Fruit fly (Drosophila melanogaster) whole organism, embryonic: ENCODE measurements around the gene Urm1.

ENCODE experiments used
- Asciz ChIP-seq: fragments of 200-800 bp; sonication (Bioruptor generic); optimal IDR thresholded peaks from 2 replicates; lab custom pipeline; 2017; ENCODE audit warnings: missing biosample characterization, mild to moderate bottlenecking, missing genetic modification characterization, missing genetic modification reagents
- Awh ChIP-seq: fragments of 200-800 bp; sonication (Bioruptor generic); IDR thresholded peaks from 2 replicates; pipeline ENCODE4, ENCODE4 v1.3.6; 2022; ENCODE audit warnings: missing biosample characterization, missing genetic modification characterization
- BEAF-32 ChIP-seq: fragments of 200-800 bp; sonication (Bioruptor generic); optimal IDR thresholded peaks from 3 replicates; lab custom pipeline; 2017; ENCODE audit warnings: missing biosample characterization, missing genetic modification characterization, mild to moderate bottlenecking, moderate library complexity, missing genetic modification reagents
- CG11398 ChIP-seq: fragments of 200-800 bp; sonication (Bioruptor generic); optimal IDR thresholded peaks from 2 replicates; lab custom pipeline; 2016; ENCODE audit warnings: missing biosample characterization, missing genetic modification characterization
- CG11504 ChIP-seq: fragments of 200-800 bp; sonication (Bioruptor generic); optimal IDR thresholded peaks from 3 replicates; lab custom pipeline; 2019; ENCODE audit warnings: missing biosample characterization, mild to moderate bottlenecking, missing genetic modification characterization, moderate library complexity
- CG11723 ChIP-seq: fragments of 200-800 bp; sonication (Bioruptor generic); optimal IDR thresholded peaks from 2 replicates; lab custom pipeline; 2017; ENCODE audit warnings: missing biosample characterization, mild to moderate bottlenecking, missing genetic modification characterization
- CG13287 ChIP-seq: fragments of 200-800 bp; sonication (Bioruptor generic); IDR thresholded peaks from 2 replicates; pipeline ENCODE4 v1.3.6; 2022; ENCODE audit warnings: missing biosample characterization, missing genetic modification characterization; ENCODE audit not compliant: partially characterized antibody
- CG13296 ChIP-seq: fragments of 200-800 bp; sonication (Bioruptor generic); optimal IDR thresholded peaks from 3 replicates; lab custom pipeline; 2018; ENCODE audit warnings: missing biosample characterization, mild to moderate bottlenecking, missing genetic modification characterization
- CG13424 ChIP-seq: fragments of 200-800 bp; sonication (Bioruptor generic); optimal IDR thresholded peaks from 2 replicates; lab custom pipeline; 2019; ENCODE audit warnings: missing biosample characterization, mild to moderate bottlenecking, missing genetic modification characterization, moderate library complexity
- CG16779 ChIP-seq: fragments of 200-800 bp; sonication (Bioruptor generic); IDR thresholded peaks from 2 replicates; pipeline ENCODE4 v1.3.6; 2022; ENCODE audit warnings: missing biosample characterization, missing genetic modification characterization
- CG17829 ChIP-seq: fragments of 200-800 bp; optimal IDR thresholded peaks from 2 replicates; lab custom pipeline; 2019; ENCODE audit warnings: missing biosample characterization, mild to moderate bottlenecking, missing genetic modification characterization, moderate library complexity
- CG2116 ChIP-seq: fragments of 200-800 bp; sonication (Bioruptor generic); optimal IDR thresholded peaks from 3 replicates; lab custom pipeline; 2018; ENCODE audit warnings: missing biosample characterization, mild to moderate bottlenecking, missing genetic modification characterization
- CG2199 ChIP-seq: fragments of 200-800 bp; sonication (Bioruptor generic); IDR thresholded peaks from 3 replicates; pipeline ENCODE4 v1.3.6; 2022; ENCODE audit warnings: missing biosample characterization, missing genetic modification characterization
- CG32767 ChIP-seq: fragments of 200-800 bp; sonication (Bioruptor generic); IDR thresholded peaks from 2 replicates; pipeline ENCODE4 v1.3.6; 2022; ENCODE audit warnings: missing biosample characterization, missing genetic modification characterization
- CG3995 ChIP-seq: fragments of 200-800 bp; sonication (Bioruptor generic); optimal IDR thresholded peaks from 3 replicates; lab custom pipeline; 2016; ENCODE audit warnings: missing biosample characterization, missing genetic modification characterization
- CG4328 ChIP-seq: fragments of 200-800 bp; sonication (Bioruptor generic); optimal IDR thresholded peaks from 3 replicates; lab custom pipeline; 2017; ENCODE audit warnings: missing biosample characterization, missing genetic modification reagents, missing genetic modification characterization
- CG5180 ChIP-seq: fragments of 200-800 bp; sonication (Bioruptor generic); optimal IDR thresholded peaks from 3 replicates; lab custom pipeline; 2017; ENCODE audit warnings: missing biosample characterization, missing genetic modification characterization, mild to moderate bottlenecking, moderate library complexity, missing genetic modification reagents
- CG7357 ChIP-seq: fragments of 200-800 bp; sonication (Bioruptor generic); IDR thresholded peaks from 3 replicates; pipeline ENCODE4 v1.3.6; 2022; ENCODE audit warnings: missing biosample characterization, missing genetic modification characterization
- CG7963 ChIP-seq: fragments of 200-800 bp; sonication (Bioruptor generic); IDR thresholded peaks from 3 replicates; pipeline ENCODE4 v1.3.6; 2022; ENCODE audit warnings: missing biosample characterization, missing genetic modification characterization; ENCODE audit not compliant: partially characterized antibody
- CG8388 ChIP-seq: fragments of 200-800 bp; sonication (Bioruptor generic); optimal IDR thresholded peaks from 2 replicates; lab custom pipeline; 2019; ENCODE audit warnings: missing biosample characterization, mild to moderate bottlenecking, missing genetic modification characterization, moderate library complexity
- CG8478 ChIP-seq: fragments of >200 bp; optimal IDR thresholded peaks from 2 replicates; lab custom pipeline; 2018
- CG9727 ChIP-seq: fragments of 200-800 bp; sonication (Bioruptor generic); optimal IDR thresholded peaks from 3 replicates; lab custom pipeline; 2017; ENCODE audit warnings: missing biosample characterization, mild to moderate bottlenecking, missing genetic modification characterization
- CG9797 ChIP-seq: fragments of 200-800 bp; sonication (Bioruptor generic); optimal IDR thresholded peaks from 3 replicates; lab custom pipeline; 2018; ENCODE audit warnings: missing biosample characterization, mild to moderate bottlenecking, missing genetic modification characterization
- E2f2 ChIP-seq: fragments of 200-800 bp; sonication (Bioruptor generic); IDR thresholded peaks from 2 replicates; pipeline ENCODE4 v1.3.6; 2022; ENCODE audit warnings: missing biosample characterization, missing genetic modification characterization
- Eip74EF ChIP-seq, 2 experiments: fragments of 200-800 bp in 1 of 2; fragments of >200 bp in 1 of 2; sonication (Bioruptor generic) in 1 of 2; optimal IDR thresholded peaks; 2 replicates each; lab custom pipeline; 2017 to 2019; ENCODE audit warnings: missing biosample characterization in 2 of 2, missing genetic modification characterization in 2 of 2, mild to moderate bottlenecking in 1 of 2, moderate library complexity in 1 of 2
- Elba2 ChIP-seq: fragments of 200-800 bp; sonication (Bioruptor generic); optimal IDR thresholded peaks from 3 replicates; lab custom pipeline; 2016; ENCODE audit warnings: missing biosample characterization, missing genetic modification characterization
- Ets97D ChIP-seq: fragments of 200-800 bp; sonication (Bioruptor generic); optimal IDR thresholded peaks from 3 replicates; lab custom pipeline; 2016; ENCODE audit warnings: missing biosample characterization, missing genetic modification characterization
- Med ChIP-seq: fragments of 200-800 bp; sonication (Bioruptor generic); peaks from one replicate; lab custom pipeline; 2016; ENCODE audit warnings: missing biosample characterization, missing genetic modification characterization, mild to moderate bottlenecking, inconsistent platforms, moderate library complexity
- Mrtf ChIP-seq: fragments of 200-800 bp; sonication (Bioruptor generic); IDR thresholded peaks from 3 replicates; pipeline ENCODE4 v1.3.6; 2022; ENCODE audit warnings: missing biosample characterization, missing genetic modification characterization
- Myb ChIP-seq: fragments of 200-800 bp; sonication (Bioruptor generic); optimal IDR thresholded peaks from 2 replicates; lab custom pipeline; 2016; ENCODE audit warnings: missing biosample characterization, missing genetic modification characterization
- Usf ChIP-seq: fragments of 200-800 bp; sonication (Bioruptor generic); optimal IDR thresholded peaks from 2 replicates; lab custom pipeline; 2017; ENCODE audit warnings: missing genotype, missing biosample characterization, missing genetic modification characterization
- ase ChIP-seq: fragments of 200-800 bp; sonication (Bioruptor generic); IDR thresholded peaks from 3 replicates; pipeline ENCODE4 v1.3.6; 2022; ENCODE audit warnings: missing biosample characterization, missing genetic modification characterization
- crol ChIP-seq: fragments of 200-800 bp; sonication (Bioruptor generic); IDR thresholded peaks from 2 replicates; pipeline ENCODE4 v1.3.6; 2022; ENCODE audit warnings: missing biosample characterization, missing genetic modification characterization
- ftz-f1 ChIP-seq: fragments of 200-800 bp; sonication (Bioruptor generic); optimal IDR thresholded peaks from 2 replicates; lab custom pipeline; 2016; ENCODE audit warnings: missing biosample characterization, missing genetic modification characterization
- gsb-n ChIP-seq: fragments of 200-800 bp; sonication (Bioruptor generic); optimal IDR thresholded peaks from 3 replicates; lab custom pipeline; 2018; ENCODE audit warnings: missing biosample characterization, mild to moderate bottlenecking, missing genetic modification characterization
- hkb ChIP-seq, 2 experiments: fragments of 200-800 bp in 1 of 2; fragments of >200 bp in 1 of 2; sonication (Bioruptor generic) in 1 of 2; IDR thresholded peaks in 1 of 2; optimal IDR thresholded peaks in 1 of 2; 2 replicates each; pipeline versions ENCODE4 v1.3.6 to Lab custom; 2017 to 2022; ENCODE audit warnings: missing biosample characterization in 1 of 2, missing genetic modification characterization in 1 of 2
- hth ChIP-seq: fragments of >200 bp; optimal IDR thresholded peaks from 2 replicates; lab custom pipeline; 2017; ENCODE audit warnings: inconsistent platforms
- inv ChIP-seq: fragments of 200-800 bp; sonication (Bioruptor generic); IDR thresholded peaks from 2 replicates; pipeline ENCODE4 v1.3.6; 2022; ENCODE audit warnings: missing biosample characterization, missing genetic modification characterization; ENCODE audit not compliant: partially characterized antibody
- lab ChIP-seq: fragments of 200-800 bp; sonication (Bioruptor generic); optimal IDR thresholded peaks from 3 replicates; lab custom pipeline; 2017; ENCODE audit warnings: missing biosample characterization, missing genetic modification characterization, mild to moderate bottlenecking, moderate library complexity, missing genetic modification reagents
- slbo ChIP-seq: fragments of 200-800 bp; sonication (Bioruptor generic); IDR thresholded peaks from 2 replicates; pipeline ENCODE4 v1.3.6; 2022; ENCODE audit warnings: missing biosample characterization, missing genetic modification characterization
- slp2 ChIP-seq: fragments of 200-800 bp; sonication (Bioruptor generic); optimal IDR thresholded peaks from 2 replicates; lab custom pipeline; 2016; ENCODE audit warnings: missing biosample characterization, missing genetic modification characterization
- sna ChIP-seq: fragments of 200-800 bp; sonication (Bioruptor generic); IDR thresholded peaks from 2 replicates; pipeline ENCODE4 v1.3.6; 2022; ENCODE audit warnings: missing biosample characterization, missing genetic modification characterization; ENCODE audit not compliant: partially characterized antibody
- tap ChIP-seq: fragments of 200-800 bp; optimal IDR thresholded peaks from 3 replicates; lab custom pipeline; 2019; ENCODE audit warnings: missing biosample characterization, mild to moderate bottlenecking, missing genetic modification characterization, moderate library complexity
- vfl ChIP-seq: fragments of 200-800 bp; sonication (Bioruptor generic); optimal IDR thresholded peaks from 2 replicates; lab custom pipeline; 2016; ENCODE audit warnings: missing biosample characterization, missing genetic modification characterization
- z ChIP-seq: fragments of 200-800 bp; sonication (Bioruptor generic); IDR thresholded peaks from 3 replicates; pipeline ENCODE4 v1.3.6; 2022; ENCODE audit warnings: missing biosample characterization, missing genetic modification characterization

Gene Urm1

dm6 chr3L:7654048-7654961 is 14.1 kb upstream of the Urm1 start, which contains the start of gene CG7492 (continued):
- TF ChIP-seq CG8388 (GFP tag; lab: Kevin White, UChicago) (no peak), CG11723 (GFP tag; lab: Kevin White, UChicago) (no peak), CG9727 (GFP tag; lab: Kevin White, UChicago) (no peak), CG17829 (tag; lab: Kevin White, UChicago) (no peak), CG7357 (GFP tag; lab: Robert Waterston, UW) (no peak), inv (GFP tag; lab: Robert Waterston, UW) (no peak), CG13296 (no peak), vfl (GFP tag; lab: Kevin White, UChicago) (no peak), hkb (optimal IDR thresholded peaks at IDR 0.05; lab: Kevin White, UChicago) (peak; percentile 32), hkb (GFP tag; IDR thresholded peaks at IDR 0.05; lab: Robert Waterston, UW) (no peak), Ets97D (GFP tag; lab: Kevin White, UChicago) (peak; percentile 22), Eip74EF (GFP tag; optimal IDR thresholded peaks at IDR 0.05; lab: Kevin White, UChicago) (no peak), hth (lab: Kevin White, UChicago) (no peak), ase (no peak), CG7963 (GFP tag; lab: Robert Waterston, UW) (no peak), CG3995 (GFP tag; lab: Kevin White, UChicago) (no peak), CG4328 (GFP tag; lab: Kevin White, UChicago) (no peak), Myb (GFP tag; lab: Kevin White, UChicago) (no peak), CG2116 (no peak), tap (no peak), CG32767 (no peak), CG9797 (GFP tag; lab: Kevin White, UChicago) (peak; percentile 58)

- TF ChIP-seq slbo (GFP tag; lab: Robert Waterston, UW), result no peak
- TF ChIP-seq CG2199, result 0 out of 3 replicates have a peak, but pooled peaks have one; percentile 13
Measured at dm6 chr3L:7650968-7651367, 10.7 kb upstream of the Urm1 start, which contains the start of gene PGRP-SD. PGRP-SD (plus strand) TSS chr3L:7651180.

- TF ChIP-seq CG8478 (no peak), CG2199 (0 out of 3 replicates have a peak, but pooled peaks have one; percentile 34)
- TF ChIP-seq, all 482 proteins: peak for 1
Measured at dm6 chr3L:7650248-7650647, 10.0 kb upstream of the Urm1 start, which contains the start of gene CG32373. CG32373 (plus strand) TSS chr3L:7650548.

dm6 chr3L:7643562-7643961 is 3.3 kb upstream of the Urm1 start:
- TF ChIP-seq lab (GFP tag; lab: Kevin White, UChicago), result no peak
- TF ChIP-seq ftz-f1 (GFP tag; lab: Kevin White, UChicago), result no peak
- no peak for TF ChIP-seq CG13287 (GFP tag; lab: Robert Waterston, UW)
- no peak for TF ChIP-seq CG16779 (GFP tag; lab: Robert Waterston, UW)
- TF ChIP-seq BEAF-32 (GFP tag; lab: Kevin White, UChicago), result no peak
- TF ChIP-seq Awh (GFP tag; lab: Robert Waterston, UW), result no peak
- peak; percentile 77 for TF ChIP-seq Elba2
- peak; percentile 97 for TF ChIP-seq CG5180 (GFP tag; lab: Kevin White, UChicago)
- TF ChIP-seq CG11398 (GFP tag; lab: Kevin White, UChicago), result no peak
- no peak for TF ChIP-seq Usf
- TF ChIP-seq z (GFP tag; lab: Robert Waterston, UW), result peak; percentile 90
- TF ChIP-seq gsb-n (tag; lab: Kevin White, UChicago), result no peak
- TF ChIP-seq CG11504, result no peak
- TF ChIP-seq CG13424 (tag; lab: Kevin White, UChicago), result no peak
- no peak for TF ChIP-seq sna (GFP tag; lab: Robert Waterston, UW)
- no peak for TF ChIP-seq slp2 (GFP tag; lab: Kevin White, UChicago)
- no peak for TF ChIP-seq Mrtf
- TF ChIP-seq E2f2 (GFP tag; lab: Robert Waterston, UW), result no peak
- TF ChIP-seq crol (GFP tag; lab: Robert Waterston, UW), result no peak
- TF ChIP-seq Med (GFP tag; lab: Kevin White, UChicago), result no peak
- no peak for TF ChIP-seq Asciz (GFP tag; lab: Kevin White, UChicago)
